Fruit fly (Drosophila melanogaster) whole organism, wandering third instar larva: ENCODE measurements around the gene rngo.

ENCODE experiments used
- Abd-B ChIP-seq: fragments of >200 bp; optimal IDR thresholded peaks from 2 replicates; lab custom pipeline; 2017; ENCODE audit warnings: missing biosample characterization, missing genetic modification characterization
- CG9705 ChIP-seq: fragments of 200-800 bp; sonication (Bioruptor generic); optimal IDR thresholded peaks from 2 replicates; lab custom pipeline; 2018; ENCODE audit warnings: missing biosample characterization, mild to moderate bottlenecking, missing genetic modification characterization
- Dfd ChIP-seq: fragments of >200 bp; optimal IDR thresholded peaks from 2 replicates; lab custom pipeline; 2017; ENCODE audit warnings: missing biosample characterization, missing genetic modification characterization
- Dif ChIP-seq: fragments of 200-275, 200-300 bp; sonication (Bioruptor generic); optimal IDR thresholded peaks from 2 replicates; lab custom pipeline; 2018; ENCODE audit warnings: missing biosample characterization, missing genetic modification characterization; ENCODE audit not compliant: partially characterized antibody
- GATAd ChIP-seq: sonication (Bioruptor generic); optimal IDR thresholded peaks from 2 replicates; lab custom pipeline; 2016; ENCODE audit warnings: missing biosample characterization, missing genetic modification characterization
- HLH106 ChIP-seq: fragments of 200-800 bp; optimal IDR thresholded peaks from 3 replicates; lab custom pipeline; 2019; ENCODE audit warnings: missing biosample characterization, mild to moderate bottlenecking, missing genetic modification characterization, moderate library complexity
- Hr83 ChIP-seq: fragments of 200-300 bp; sonication (Bioruptor generic); optimal IDR thresholded peaks from 2 replicates; lab custom pipeline; 2016; ENCODE audit warnings: missing biosample characterization, mild to moderate bottlenecking, missing genetic modification characterization, moderate library complexity; ENCODE audit not compliant: poor library complexity, severe bottlenecking
- Jra ChIP-seq: sonication (Bioruptor generic); optimal IDR thresholded peaks from 2 replicates; lab custom pipeline; 2016; ENCODE audit warnings: missing biosample characterization, missing genetic modification characterization
- Myc ChIP-seq: fragments of >200 bp; optimal IDR thresholded peaks from 2 replicates; lab custom pipeline; 2017
- N ChIP-seq: fragments of >200 bp; optimal IDR thresholded peaks from 2 replicates; lab custom pipeline; 2018; ENCODE audit warnings: missing biosample characterization, missing external identifiers, missing genetic modification characterization
- OdsH ChIP-seq: fragments of 200-800 bp; sonication (Bioruptor generic); optimal IDR thresholded peaks from 2 replicates; lab custom pipeline; 2016; ENCODE audit warnings: missing biosample characterization, mild to moderate bottlenecking, missing genetic modification characterization
- Rel ChIP-seq, 2 experiments: fragments of 200-800 bp; sonication (Bioruptor generic) in 1 of 2; optimal IDR thresholded peaks; 2 replicates in 1 of 2; 3 replicates in 1 of 2; lab custom pipeline; 2016 to 2019; ENCODE audit warnings: mild to moderate bottlenecking in 2 of 2, missing biosample characterization in 2 of 2, missing genetic modification characterization in 2 of 2, moderate library complexity in 1 of 2
- Sp1 ChIP-seq: fragments of 200-800 bp; sonication (Bioruptor generic); optimal IDR thresholded peaks from 3 replicates; lab custom pipeline; 2019; ENCODE audit warnings: missing biosample characterization, mild to moderate bottlenecking, missing genetic modification characterization, moderate library complexity
- br ChIP-seq: fragments of 200-800 bp; sonication (Bioruptor generic); optimal IDR thresholded peaks from 2 replicates; lab custom pipeline; 2016; ENCODE audit warnings: missing biosample characterization, missing genetic modification characterization
- brk ChIP-seq: fragments of 200-800 bp; sonication (Bioruptor generic); optimal IDR thresholded peaks from 2 replicates; lab custom pipeline; 2016; ENCODE audit warnings: missing biosample characterization, mild to moderate bottlenecking, missing genetic modification characterization
- dl ChIP-seq, 2 experiments: fragments of 175-275, 200-275 bp in 1 of 2; fragments of 200-275 bp in 1 of 2; sonication (Bioruptor generic); optimal IDR thresholded peaks; lab custom pipeline; 2018; ENCODE audit warnings: mild to moderate bottlenecking in 2 of 2, missing biosample characterization in 2 of 2, missing genetic modification characterization in 2 of 2, moderate library complexity in 2 of 2; ENCODE audit not compliant: partially characterized antibody in 2 of 2, insufficient read depth in 1 of 2
- dsf ChIP-seq: sonication (Bioruptor generic); optimal IDR thresholded peaks from 2 replicates; lab custom pipeline; 2016; ENCODE audit warnings: missing biosample characterization, missing genetic modification characterization, borderline replicate concordance
- ey ChIP-seq: fragments of 200-800 bp; sonication (Bioruptor generic); optimal IDR thresholded peaks from 2 replicates; lab custom pipeline; 2016; ENCODE audit warnings: missing biosample characterization, missing genetic modification characterization
- foxo ChIP-seq, 2 experiments: fragments of 200-800 bp; sonication (Bioruptor generic); optimal IDR thresholded peaks; 2 replicates in 1 of 2; 3 replicates in 1 of 2; lab custom pipeline; 2016 to 2017; ENCODE audit warnings: missing biosample characterization in 2 of 2, missing genetic modification characterization in 2 of 2
- fru ChIP-seq: fragments of 200-800 bp; sonication (Bioruptor generic); optimal IDR thresholded peaks from 3 replicates; lab custom pipeline; 2016; ENCODE audit warnings: missing biosample characterization, mild to moderate bottlenecking, missing genetic modification characterization
- h ChIP-seq: fragments of 200-800 bp; sonication (Bioruptor generic); optimal IDR thresholded peaks from 3 replicates; lab custom pipeline; 2016; ENCODE audit warnings: missing biosample characterization, mild to moderate bottlenecking, missing genetic modification characterization
- jim ChIP-seq: fragments of 175-275, 200-325 bp; sonication (Bioruptor generic); optimal IDR thresholded peaks from 2 replicates; lab custom pipeline; 2016; ENCODE audit warnings: missing biosample characterization, mild to moderate bottlenecking, missing genetic modification characterization
- lola ChIP-seq: fragments of >200 bp; optimal IDR thresholded peaks from 2 replicates; lab custom pipeline; 2017; ENCODE audit warnings: missing biosample characterization, missing genetic modification characterization
- pan ChIP-seq: fragments of >200 bp; optimal IDR thresholded peaks from 2 replicates; lab custom pipeline; 2017
- psq ChIP-seq: fragments of 200-800 bp; sonication (Bioruptor generic); optimal IDR thresholded peaks from 3 replicates; lab custom pipeline; 2017; ENCODE audit warnings: missing biosample characterization, mild to moderate bottlenecking, missing genetic modification characterization, moderate library complexity
- sage ChIP-seq: fragments of 200-800 bp; sonication (Bioruptor generic); optimal IDR thresholded peaks from 2 replicates; lab custom pipeline; 2016; ENCODE audit warnings: missing biosample characterization, mild to moderate bottlenecking, missing genetic modification characterization
- sv ChIP-seq: fragments of 200-800 bp; sonication (Bioruptor generic); optimal IDR thresholded peaks from 3 replicates; lab custom pipeline; 2016; ENCODE audit warnings: missing biosample characterization, missing genetic modification characterization
- tai ChIP-seq: sonication (Bioruptor generic); optimal IDR thresholded peaks from 2 replicates; lab custom pipeline; 2016; ENCODE audit warnings: missing biosample characterization, missing genetic modification characterization
- usp ChIP-seq: fragments of >200 bp; optimal IDR thresholded peaks from 2 replicates; lab custom pipeline; 2017; ENCODE audit warnings: missing biosample characterization, missing genetic modification characterization
- woc ChIP-seq: sonication (Bioruptor generic); optimal IDR thresholded peaks from 2 replicates; lab custom pipeline; 2016; ENCODE audit warnings: missing biosample characterization, mild to moderate bottlenecking, missing genetic modification characterization

The rngo gene

dm6 chrX:16422466-16423124 lies 18.6 kb upstream of the rngo start, which contains the start of gene hang (continued):
- TF ChIP-seq Rel (GFP tag; optimal IDR thresholded peaks at IDR 0.05; lab: Kevin White, UChicago): no peak
- TF ChIP-seq Rel (tag; optimal IDR thresholded peaks at IDR 0.05; lab: Kevin White, UChicago): peak; percentile 44
- no peak for TF ChIP-seq sv (GFP tag; lab: Kevin White, UChicago)
- no peak for TF ChIP-seq pan (lab: Kevin White, UChicago)
- no peak for TF ChIP-seq brk (GFP tag; lab: Kevin White, UChicago)
- no peak for TF ChIP-seq Dif (GFP tag; lab: Kevin White, UChicago)

- TF ChIP-seq foxo (GFP tag; optimal IDR thresholded peaks at IDR 0.05; lab: Kevin White, UChicago) (no peak), psq (GFP tag; lab: Kevin White, UChicago) (peak; percentile 65)
These were observed 18.1 kb upstream of the rngo start for dm6 chrX:16423125-16423509.

- TF ChIP-seq N (GFP tag; lab: Kevin White, UChicago) (peak; percentile 1), ey (no peak), psq (GFP tag; lab: Kevin White, UChicago) (peak; percentile 98), h (peak; percentile 3), fru (no peak)
These were observed 16.9 kb upstream of the rngo start for dm6 chrX:16424296-16424695.

- TF ChIP-seq Hr83 (GFP tag; lab: Kevin White, UChicago) (peak; percentile 70), Myc (lab: Kevin White, UChicago) (no peak), jim (no peak), dl (GFP tag; optimal IDR thresholded peaks at IDR 0.05; lab: Kevin White, UChicago; ENCODE audit: insufficient read depth in 1 of 2, partially characterized antibody in 2 of 2) (peak; percentile 54 to 83), h (peak; percentile 21), br (no peak), Jra (GFP tag; lab: Kevin White, UChicago) (peak; percentile 48), fru (no peak), psq (GFP tag; lab: Kevin White, UChicago) (no peak), Dif (GFP tag; lab: Kevin White, UChicago) (peak; percentile 80), Rel (GFP tag; optimal IDR thresholded peaks at IDR 0.05; lab: Kevin White, UChicago) (peak; percentile 44), Rel (tag; optimal IDR thresholded peaks at IDR 0.05; lab: Kevin White, UChicago) (no peak), lola (GFP tag; lab: Kevin White, UChicago) (no peak), tai (GFP tag; lab: Kevin White, UChicago) (no peak), foxo (GFP tag; optimal IDR thresholded peaks at IDR 0.05; lab: Kevin White, UChicago) (peak in 1 of 2 experiments; percentile 7), CG9705 (GFP tag; lab: Kevin White, UChicago) (no peak)
These were observed 16.1 kb upstream of the rngo start for dm6 chrX:16425145-16425544.

- TF ChIP-seq Sp1 (GFP tag; lab: Kevin White, UChicago) (peak; percentile 20), tai (GFP tag; lab: Kevin White, UChicago) (no peak), HLH106 (tag; lab: Kevin White, UChicago) (peak; percentile 46), psq (GFP tag; lab: Kevin White, UChicago) (peak; percentile 69), foxo (GFP tag; optimal IDR thresholded peaks at IDR 0.05; lab: Kevin White, UChicago) (no peak), fru (peak; percentile 37)
These were observed 14.7 kb upstream of the rngo start for dm6 chrX:16426478-16427052.

dm6 chrX:16427786-16428400 lies 13.3 kb upstream of the rngo start:
- TF ChIP-seq Myc (lab: Kevin White, UChicago): peak; percentile 88
- no peak for TF ChIP-seq ey
- no peak for TF ChIP-seq lola (GFP tag; lab: Kevin White, UChicago)
- peak; percentile 68 for TF ChIP-seq woc (GFP tag; lab: Kevin White, UChicago)
- no peak for TF ChIP-seq Sp1 (GFP tag; lab: Kevin White, UChicago)
- peak; percentile 70 for TF ChIP-seq psq (GFP tag; lab: Kevin White, UChicago)
- no peak for TF ChIP-seq sv (GFP tag; lab: Kevin White, UChicago)
- no peak for TF ChIP-seq foxo (GFP tag; optimal IDR thresholded peaks at IDR 0.05; lab: Kevin White, UChicago)
- TF ChIP-seq brk (GFP tag; lab: Kevin White, UChicago): no peak
- TF ChIP-seq usp (GFP tag; lab: Kevin White, UChicago): no peak
- TF ChIP-seq dsf (GFP tag; lab: Kevin White, UChicago): no peak
- TF ChIP-seq OdsH (GFP tag; lab: Kevin White, UChicago): no peak
- no peak for TF ChIP-seq GATAd (GFP tag; lab: Kevin White, UChicago)
- TF ChIP-seq CG9705 (GFP tag; lab: Kevin White, UChicago): no peak
- no peak for TF ChIP-seq Jra (GFP tag; lab: Kevin White, UChicago)
- no peak for TF ChIP-seq Dfd (GFP tag; lab: Kevin White, UChicago)
- TF ChIP-seq tai (GFP tag; lab: Kevin White, UChicago): no peak
- no peak for TF ChIP-seq sage (GFP tag; lab: Kevin White, UChicago)
- TF ChIP-seq Abd-B (GFP tag; lab: Kevin White, UChicago): no peak
- TF ChIP-seq h: no peak
- no peak for TF ChIP-seq dl (GFP tag; optimal IDR thresholded peaks at IDR 0.05; lab: Kevin White, UChicago; ENCODE audit: insufficient read depth in 1 of 2, partially characterized antibody in 2 of 2)
- TF ChIP-seq, all 38 proteins: peak for 3
